Fruit fly (Drosophila melanogaster): Measurements from ENCODE around the gene Cmpk.
A peak's percentile ranks its signal among the peaks of the same experiment; 100 is the strongest.

Gene Cmpk

DNA sequence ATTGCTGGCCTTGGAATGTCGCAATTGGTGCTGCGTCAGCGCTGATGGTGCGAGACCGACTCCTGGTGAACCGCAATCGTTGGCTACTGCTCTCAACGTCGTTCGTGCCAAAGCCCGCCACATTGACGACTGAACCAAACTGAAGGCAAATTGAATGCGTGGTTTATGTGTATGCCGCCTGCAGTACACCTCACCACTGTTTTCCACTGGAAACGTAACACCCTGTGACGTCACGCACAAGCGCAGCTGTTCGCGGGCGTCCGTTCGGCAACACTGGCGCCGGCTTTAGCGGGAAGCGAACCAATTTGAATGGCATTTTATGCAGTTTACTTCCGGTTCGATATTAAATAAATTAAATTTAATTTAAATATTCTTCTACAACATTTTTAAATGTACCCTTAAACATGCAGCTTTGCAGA is at the start of gene Cmpk (continued):
- peak; percentile 63 for TF ChIP-seq Bgb (GFP tag; IDR thresholded peaks at IDR 0.05; ENCODE audit: partially characterized antibody)
- TF ChIP-seq CG13287 (GFP tag; IDR thresholded peaks at IDR 0.05; ENCODE audit: partially characterized antibody): peak; percentile 58
- peak; percentile 63 for TF ChIP-seq PHDP (tag; optimal IDR thresholded peaks at IDR 0.05)
- peak in 1 of 2 experiments; percentile 60 for TF ChIP-seq bsh (GFP tag; optimal IDR thresholded peaks at IDR 0.05)
- peak; percentile 68 for TF ChIP-seq phol (tag; optimal IDR thresholded peaks at IDR 0.05)
- peak; percentile 37 for TF ChIP-seq exex (tag; optimal IDR thresholded peaks at IDR 0.05)
- TF ChIP-seq CG12769 (tag; optimal IDR thresholded peaks at IDR 0.05): peak; percentile 80
- peak; percentile 33 for TF ChIP-seq CG16863 (GFP tag; optimal IDR thresholded peaks at IDR 0.05)
- 0 out of 2 replicates have a peak, but pooled peaks have one; percentile 35 for TF ChIP-seq CG4360 (GFP tag; IDR thresholded peaks at IDR 0.05)
- peak in 1 of 3 experiments; percentile 41 for TF ChIP-seq Stat92E (GFP tag; optimal IDR thresholded peaks at IDR 0.05)
- peak; percentile 78 for TF ChIP-seq mirr (GFP tag; optimal IDR thresholded peaks at IDR 0.05)
- TF ChIP-seq CG12942 (GFP tag; optimal IDR thresholded peaks at IDR 0.05): no peak
- no peak for TF ChIP-seq CG6175 (GFP tag; IDR thresholded peaks at IDR 0.05)
- no peak for TF ChIP-seq sc (optimal IDR thresholded peaks at IDR 0.05)
- TF ChIP-seq sc (GFP tag; optimal IDR thresholded peaks at IDR 0.05): peak; percentile 71
- TF ChIP-seq CG8388 (GFP tag; optimal IDR thresholded peaks at IDR 0.05): peak; percentile 41
- peak; percentile 69 for TF ChIP-seq sob (GFP tag; IDR thresholded peaks at IDR 0.05)
- TF ChIP-seq zfh2 (GFP tag; optimal IDR thresholded peaks at IDR 0.05): peak; percentile 68
- TF ChIP-seq CG13424 (tag; optimal IDR thresholded peaks at IDR 0.05): peak; percentile 38
- TF ChIP-seq CG10209 (GFP tag; optimal IDR thresholded peaks at IDR 0.05): peak; percentile 75
- no peak for TF ChIP-seq CG32772 (GFP tag; IDR thresholded peaks at IDR 0.05)
- peak; percentile 78 for TF ChIP-seq CG11456 (GFP tag; IDR thresholded peaks at IDR 0.05)
- peak; percentile 69 for TF ChIP-seq sug (tag; optimal IDR thresholded peaks at IDR 0.05)
- peak; percentile 43 for TF ChIP-seq eyg (GFP tag; optimal IDR thresholded peaks at IDR 0.05)
- no peak for TF ChIP-seq Xrp1 (GFP tag; IDR thresholded peaks at IDR 0.05)
- peak; percentile 21 for TF ChIP-seq D19B (GFP tag; optimal IDR thresholded peaks at IDR 0.05)
- no peak for TF ChIP-seq CG16779 (GFP tag; IDR thresholded peaks at IDR 0.05)
- 0 out of 2 replicates have a peak, but pooled peaks have one; percentile 10 for TF ChIP-seq CG10959 (GFP tag; IDR thresholded peaks at IDR 0.05)
- TF ChIP-seq CG33557 (GFP tag; optimal IDR thresholded peaks at IDR 0.05): peak; percentile 60
- TF ChIP-seq gsb (GFP tag; IDR thresholded peaks at IDR 0.05): no peak
- TF ChIP-seq Ptx1 (GFP tag; IDR thresholded peaks at IDR 0.05): 0 out of 2 replicates have a peak, but pooled peaks have one; percentile 34
- TF ChIP-seq Atf6 (GFP tag; IDR thresholded peaks at IDR 0.05): no peak
- peak; percentile 58; the same call in 1 of the 2 replicates for TF ChIP-seq CG42726 (GFP tag; IDR thresholded peaks at IDR 0.05; ENCODE audit: partially characterized antibody)
- TF ChIP-seq nerfin-2 (GFP tag; IDR thresholded peaks at IDR 0.05; ENCODE audit: partially characterized antibody): no peak
- no peak; the same call in 1 of the 2 replicates for TF ChIP-seq CG14014 (GFP tag; IDR thresholded peaks at IDR 0.05)
- peak; percentile 3 for TF ChIP-seq gcm2 (GFP tag; optimal IDR thresholded peaks at IDR 0.05)
- TF ChIP-seq caup (GFP tag; optimal IDR thresholded peaks at IDR 0.05; ENCODE audit: severe bottlenecking): peak; percentile 91
- peak; percentile 61 for TF ChIP-seq stwl (tag; optimal IDR thresholded peaks at IDR 0.05)
- TF ChIP-seq lilli (GFP tag; optimal IDR thresholded peaks at IDR 0.05): peak; percentile 48
- TF ChIP-seq CG12391 (tag; optimal IDR thresholded peaks at IDR 0.05): peak; percentile 70
- peak; percentile 43; the same call in 2 of the 3 replicates for TF ChIP-seq ase (GFP tag; IDR thresholded peaks at IDR 0.05)
- TF ChIP-seq hth (optimal IDR thresholded peaks at IDR 0.05): no peak
- TF ChIP-seq fru (optimal IDR thresholded peaks at IDR 0.05): no peak
- no peak for TF ChIP-seq inv (GFP tag; IDR thresholded peaks at IDR 0.05; ENCODE audit: partially characterized antibody)
- no peak for TF ChIP-seq tx (GFP tag; optimal IDR thresholded peaks at IDR 0.05)
- peak; percentile 54 for TF ChIP-seq gt (GFP tag; IDR thresholded peaks at IDR 0.05)
- TF ChIP-seq crc (GFP tag; optimal IDR thresholded peaks at IDR 0.05): peak; percentile 24
- TF ChIP-seq dan (GFP tag; IDR thresholded peaks at IDR 0.05): no peak
- TF ChIP-seq org-1 (GFP tag; optimal IDR thresholded peaks at IDR 0.05): peak; percentile 47
- peak; percentile 97 for TF ChIP-seq CG9437 (GFP tag; optimal IDR thresholded peaks at IDR 0.05)
- no peak for TF ChIP-seq ro (GFP tag; IDR thresholded peaks at IDR 0.05)

Measured in whole organism, embryonic.